Fruit fly (Drosophila melanogaster) whole organism: ENCODE data around the gene PIP4K.

Source experiments
- CG8478 ChIP-seq: fragments of >200 bp; optimal IDR thresholded peaks from 2 replicates; lab custom pipeline; 2018; ENCODE audit warnings: inconsistent platforms
- Dll ChIP-seq: fragments of >200 bp; optimal IDR thresholded peaks from 2 replicates; lab custom pipeline; 2017
- EcR ChIP-seq, 2 experiments: fragments of >200 bp; optimal IDR thresholded peaks; 2 replicates each; lab custom pipeline; 2017; ENCODE audit warnings: missing biosample characterization in 2 of 2, missing genetic modification characterization in 2 of 2, missing genetic modification reagents in 2 of 2
- pan ChIP-seq: fragments of >200 bp; optimal IDR thresholded peaks from 2 replicates; lab custom pipeline; 2017
- psq ChIP-seq: fragments of >200 bp; optimal IDR thresholded peaks from 2 replicates; lab custom pipeline; 2017
- usp ChIP-seq: fragments of >200 bp; optimal IDR thresholded peaks from 2 replicates; lab custom pipeline; 2017; ENCODE audit warnings: missing biosample characterization, missing genetic modification characterization, mixed read lengths

PIP4K gene

DNA sequence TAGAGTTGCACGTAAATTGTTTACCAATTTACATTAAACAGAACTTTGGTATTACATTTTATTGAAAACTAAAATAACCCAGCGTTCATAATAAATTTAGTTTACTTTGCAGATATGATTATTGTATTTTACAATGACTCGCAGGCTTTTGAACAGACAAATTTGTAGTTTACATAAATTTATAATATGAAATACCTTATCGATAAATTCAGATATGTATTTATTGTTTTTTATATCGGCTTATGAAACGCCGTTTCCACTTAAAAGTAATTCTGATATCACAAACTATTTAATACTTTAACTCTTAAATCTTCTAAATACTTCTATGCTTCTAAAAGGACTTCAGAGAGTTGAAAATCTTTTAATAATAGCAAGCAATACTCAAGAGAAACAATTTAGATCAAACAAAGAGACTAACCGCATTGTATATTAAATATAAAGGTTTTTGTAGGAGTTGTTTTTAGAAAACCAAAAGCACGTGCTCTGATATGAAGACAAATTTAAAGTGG, at the start of gene PIP4K:
PIP4K (minus strand) TSS at position 196 of the 509 bp plus-strand sequence.
- no peak for TF ChIP-seq usp
- no peak for TF ChIP-seq CG8478 (lab: Kevin White, UChicago)
- TF ChIP-seq Dll: no peak
- TF ChIP-seq pan (lab: Kevin White, UChicago): no peak
- TF ChIP-seq EcR (GFP tag; optimal IDR thresholded peaks at IDR 0.05; lab: Kevin White, UChicago): no peak
- TF ChIP-seq psq: no peak

DNA sequence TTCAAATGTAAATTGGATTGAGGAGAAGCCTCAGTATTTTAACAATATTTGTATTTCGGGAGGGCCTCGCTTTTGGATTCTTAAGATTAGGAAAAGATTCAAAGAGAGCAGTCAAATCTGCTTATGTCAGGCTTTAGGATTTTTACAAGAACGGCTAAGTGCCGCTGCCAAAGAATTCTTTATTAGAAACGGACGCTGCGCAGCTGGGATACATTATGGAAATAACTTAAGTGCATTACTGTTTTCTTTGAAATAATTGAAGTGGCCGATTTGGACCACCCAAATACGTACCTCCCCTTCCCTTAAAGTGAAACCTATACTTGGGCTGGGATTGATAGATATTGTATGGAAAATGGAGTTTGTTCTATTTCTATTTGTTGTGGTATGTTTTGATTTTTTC, 41.6 kb upstream of the PIP4K start:
- TF ChIP-seq Dll: no peak
- no peak for TF ChIP-seq EcR (GFP tag; optimal IDR thresholded peaks at IDR 0.05; lab: Kevin White, UChicago)
- TF ChIP-seq CG8478 (lab: Kevin White, UChicago): no peak
- TF ChIP-seq usp: no peak
- no peak for TF ChIP-seq pan (lab: Kevin White, UChicago)
- TF ChIP-seq psq: no peak

DNA sequence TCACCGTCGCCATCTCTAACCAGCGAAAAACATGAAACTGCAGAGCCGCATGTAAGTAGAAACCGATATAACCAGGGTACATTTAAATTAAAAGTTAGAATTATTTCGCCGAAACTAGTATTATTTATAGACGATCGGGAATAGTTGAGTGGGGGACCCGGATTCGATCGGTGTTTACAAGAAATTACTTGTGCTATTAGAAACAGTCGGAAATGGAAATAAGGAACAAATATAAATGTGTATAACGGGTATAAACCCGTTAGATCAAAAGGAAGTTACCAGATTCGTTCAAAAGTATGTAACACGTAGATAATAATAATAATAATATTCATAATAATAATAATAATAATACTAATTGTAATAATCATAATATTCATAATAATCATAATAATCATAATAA, 38.1 kb upstream of the PIP4K start:
- TF ChIP-seq psq (no peak), EcR (GFP tag; optimal IDR thresholded peaks at IDR 0.05; lab: Kevin White, UChicago) (no peak), CG8478 (lab: Kevin White, UChicago) (no peak), usp (no peak), pan (lab: Kevin White, UChicago) (no peak), Dll (no peak)

DNA sequence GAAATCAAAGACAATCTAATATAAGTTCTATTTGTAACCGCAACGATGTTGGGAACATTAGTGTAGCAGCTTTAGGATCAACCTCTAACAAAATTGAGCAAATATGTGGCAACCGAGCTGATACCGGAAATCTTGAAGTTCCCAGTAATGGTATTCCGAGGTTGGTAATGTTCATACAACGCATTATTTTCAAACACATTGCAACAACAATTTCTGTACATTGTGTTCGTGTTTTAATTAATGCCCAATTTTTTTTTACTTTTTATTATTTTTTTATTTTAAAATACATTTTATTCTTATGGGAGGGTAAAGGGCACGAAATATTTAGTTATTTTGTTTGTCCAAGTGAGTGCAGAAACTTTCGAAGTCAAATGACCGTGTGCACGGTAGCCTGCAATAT, 36.7 kb upstream of the PIP4K start:
- TF ChIP-seq usp (no peak), EcR (GFP tag; optimal IDR thresholded peaks at IDR 0.05; lab: Kevin White, UChicago) (no peak), Dll (no peak), psq (no peak), CG8478 (lab: Kevin White, UChicago) (no peak), pan (lab: Kevin White, UChicago) (no peak)

DNA sequence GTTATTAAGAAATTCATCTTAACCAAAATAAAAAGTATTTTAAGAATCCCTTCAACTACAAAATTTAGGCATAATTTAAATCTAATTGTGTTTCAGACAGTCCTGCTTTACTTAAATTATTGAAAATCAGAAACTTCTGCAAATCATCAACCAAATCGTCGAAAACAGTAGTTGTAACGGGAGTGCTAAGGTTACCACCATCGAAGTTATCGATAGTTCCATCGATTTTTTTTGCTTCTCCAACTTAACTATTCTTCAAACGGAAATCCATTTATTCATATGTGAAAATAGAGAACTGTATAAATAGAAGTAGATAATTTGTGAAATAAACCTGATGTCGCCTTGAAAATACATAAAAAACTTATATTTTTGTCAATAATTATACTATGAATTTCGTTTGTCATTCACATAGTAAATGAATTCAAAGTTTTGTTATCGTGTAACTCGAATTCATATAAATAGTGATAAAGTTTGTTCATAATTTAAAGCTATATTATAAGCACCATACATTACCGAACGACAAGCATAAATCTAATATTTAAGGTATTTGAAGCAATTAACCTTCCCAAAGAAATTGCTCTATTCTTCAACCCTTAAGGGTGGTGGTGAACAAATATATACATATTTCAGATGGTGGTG, 35.1 kb upstream of the PIP4K start:
- no peak for TF ChIP-seq psq
- no peak for TF ChIP-seq CG8478 (lab: Kevin White, UChicago)
- no peak for TF ChIP-seq EcR (GFP tag; optimal IDR thresholded peaks at IDR 0.05; lab: Kevin White, UChicago)
- no peak for TF ChIP-seq usp
- no peak for TF ChIP-seq pan (lab: Kevin White, UChicago)
- no peak for TF ChIP-seq Dll

DNA sequence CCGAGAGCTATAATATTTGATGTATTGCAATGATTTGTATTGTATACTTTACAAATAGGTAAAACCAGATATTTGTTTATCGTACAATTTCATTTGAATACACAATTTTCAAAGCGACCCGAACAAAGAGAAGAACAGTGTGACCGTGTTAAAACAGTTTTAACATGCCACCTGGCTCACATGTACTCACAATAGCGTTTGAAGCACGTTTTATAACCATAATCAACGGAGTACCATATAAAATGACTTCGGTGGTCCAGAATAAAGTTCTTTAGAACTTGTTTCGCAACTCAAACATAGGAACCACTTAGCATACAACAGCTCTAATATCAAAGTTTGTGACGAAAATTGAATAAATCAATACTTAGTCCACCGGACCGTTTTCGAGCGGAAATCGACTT, 33.9 kb upstream of the PIP4K start, which contains the start of the genes Dyrk3 and Cadps:
Dyrk3 (minus strand) TSS at position 150 of the 401 bp plus-strand sequence.
Cadps (plus strand) TSS at position 274 of the 401 bp plus-strand sequence.
- no peak for TF ChIP-seq pan (lab: Kevin White, UChicago)
- no peak for TF ChIP-seq usp
- no peak for TF ChIP-seq psq
- no peak for TF ChIP-seq EcR (GFP tag; optimal IDR thresholded peaks at IDR 0.05; lab: Kevin White, UChicago)
- TF ChIP-seq CG8478 (lab: Kevin White, UChicago): no peak
- no peak for TF ChIP-seq Dll

DNA sequence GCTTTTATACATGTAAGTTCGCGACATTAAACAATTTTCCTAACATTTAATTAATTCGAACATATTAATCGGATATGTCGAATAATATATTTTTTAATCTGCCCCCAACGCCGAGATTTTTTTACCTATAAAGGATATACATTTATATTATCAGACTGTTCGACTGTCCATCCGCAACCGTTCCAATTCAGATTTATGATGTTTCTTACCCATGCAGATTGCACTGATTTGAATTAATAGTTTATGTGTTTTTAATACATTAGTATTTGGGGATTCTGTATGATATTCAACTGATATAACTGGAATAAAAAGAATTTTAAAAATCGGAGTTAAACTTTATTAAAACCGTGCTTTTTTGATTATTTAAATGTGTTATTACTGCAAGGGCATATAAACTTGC, 28.5 kb upstream of the PIP4K start:
- TF ChIP-seq Dll: no peak
- TF ChIP-seq pan (lab: Kevin White, UChicago): no peak
- TF ChIP-seq EcR (GFP tag; optimal IDR thresholded peaks at IDR 0.05; lab: Kevin White, UChicago): no peak
- no peak for TF ChIP-seq CG8478 (lab: Kevin White, UChicago)
- TF ChIP-seq psq: no peak
- no peak for TF ChIP-seq usp

DNA sequence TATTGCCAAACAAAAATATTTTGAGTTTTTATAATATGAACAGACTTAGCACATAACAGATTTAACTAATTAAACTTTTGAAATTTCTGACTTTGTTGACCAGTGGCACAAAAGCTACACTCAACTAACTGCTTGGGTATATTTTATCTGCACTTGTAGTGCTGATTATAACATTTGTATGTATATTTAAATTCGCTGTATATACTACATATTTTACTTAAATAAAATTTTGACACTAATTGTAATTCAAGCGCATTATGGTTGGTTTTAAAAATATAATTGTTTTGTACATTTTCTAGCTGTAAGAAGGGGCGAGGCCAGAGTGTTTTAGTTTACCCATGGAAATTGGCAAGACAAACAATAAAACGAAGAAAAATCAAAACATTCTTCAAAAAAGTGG, 27.6 kb upstream of the PIP4K start:
- TF ChIP-seq usp: no peak
- TF ChIP-seq pan (lab: Kevin White, UChicago): no peak
- TF ChIP-seq Dll: no peak
- TF ChIP-seq CG8478 (lab: Kevin White, UChicago): no peak
- TF ChIP-seq psq: no peak
- TF ChIP-seq EcR (GFP tag; optimal IDR thresholded peaks at IDR 0.05; lab: Kevin White, UChicago): no peak

DNA sequence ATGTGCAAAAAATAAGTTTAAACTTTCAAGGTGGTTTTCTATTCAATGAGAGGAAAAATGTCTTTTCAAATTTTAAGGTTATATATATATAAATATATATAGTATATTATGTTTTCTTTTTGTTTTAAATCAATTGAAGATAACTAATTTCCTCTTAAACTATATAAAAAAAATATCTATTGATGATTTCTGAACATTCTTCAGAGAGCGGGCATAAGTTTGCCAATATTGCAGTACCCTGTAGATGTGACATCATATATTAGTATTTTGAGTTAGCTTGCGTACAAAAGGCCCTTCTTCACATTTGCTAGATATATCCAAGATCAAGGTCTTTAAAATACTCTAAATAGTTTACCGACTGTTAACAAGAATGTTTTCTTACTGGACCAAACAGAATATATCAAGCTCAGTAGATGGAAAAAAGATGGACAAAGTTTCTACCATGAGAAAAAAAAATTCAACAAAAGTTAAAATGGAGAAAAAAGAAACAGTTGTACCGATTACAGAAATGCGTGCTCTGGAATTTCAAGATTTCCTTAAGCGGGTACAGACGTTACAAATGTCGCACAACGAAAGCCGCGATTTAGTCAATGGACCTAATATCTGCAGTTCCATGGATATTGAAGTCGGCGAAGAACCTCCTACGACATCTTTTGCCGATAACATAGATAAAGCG, 22.2 kb upstream of the PIP4K start:
- TF ChIP-seq Dll: no peak
- no peak for TF ChIP-seq usp
- no peak for TF ChIP-seq EcR (GFP tag; optimal IDR thresholded peaks at IDR 0.05; lab: Kevin White, UChicago)
- no peak for TF ChIP-seq psq
- TF ChIP-seq pan (lab: Kevin White, UChicago): no peak
- no peak for TF ChIP-seq CG8478 (lab: Kevin White, UChicago)

DNA sequence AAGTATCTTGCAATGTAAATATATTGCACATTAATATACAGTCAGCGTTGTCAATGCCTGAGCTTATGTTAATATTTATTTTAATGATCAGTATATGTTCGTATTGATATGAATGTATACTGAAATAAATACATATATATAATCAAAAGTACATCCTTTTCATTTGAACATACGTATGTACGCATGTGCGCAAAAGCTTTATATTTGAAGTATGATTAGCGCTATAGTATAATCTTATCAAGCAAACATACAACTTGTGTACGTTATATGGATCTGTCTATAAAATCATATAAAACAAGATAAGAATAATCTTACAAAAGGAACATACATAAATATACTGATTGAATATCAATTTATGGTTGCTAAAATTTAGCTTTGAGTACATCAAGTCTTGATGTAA, 2.5 kb upstream of the PIP4K start:
- TF ChIP-seq EcR (GFP tag; optimal IDR thresholded peaks at IDR 0.05; lab: Kevin White, UChicago): no peak
- TF ChIP-seq Dll: no peak
- no peak for TF ChIP-seq pan (lab: Kevin White, UChicago)
- TF ChIP-seq usp: no peak
- TF ChIP-seq CG8478 (lab: Kevin White, UChicago): no peak
- no peak for TF ChIP-seq psq

DNA sequence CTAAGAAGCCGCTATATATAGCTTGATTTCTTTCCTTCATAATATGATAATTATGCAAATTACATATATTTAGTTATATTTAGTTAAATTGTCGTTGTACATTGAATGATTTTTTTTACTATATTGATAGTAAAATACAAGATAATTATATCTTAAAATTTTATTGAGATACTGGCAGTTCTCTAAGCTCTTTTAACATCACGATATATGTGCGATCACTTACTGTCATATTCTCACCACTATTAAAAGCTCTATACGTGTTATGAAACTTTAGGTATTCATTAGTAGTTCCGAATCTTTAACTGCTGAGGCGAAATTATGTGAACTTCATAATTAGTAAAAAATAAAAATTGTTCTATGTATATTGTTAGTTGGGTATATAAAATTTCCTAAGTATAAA, 2.0 kb upstream of the PIP4K start, which contains the start of gene Mitf:
Mitf (plus strand) TSS at position 254 of the 400 bp plus-strand sequence.
- TF ChIP-seq EcR (GFP tag; optimal IDR thresholded peaks at IDR 0.05; lab: Kevin White, UChicago) (no peak), Dll (no peak)

DNA sequence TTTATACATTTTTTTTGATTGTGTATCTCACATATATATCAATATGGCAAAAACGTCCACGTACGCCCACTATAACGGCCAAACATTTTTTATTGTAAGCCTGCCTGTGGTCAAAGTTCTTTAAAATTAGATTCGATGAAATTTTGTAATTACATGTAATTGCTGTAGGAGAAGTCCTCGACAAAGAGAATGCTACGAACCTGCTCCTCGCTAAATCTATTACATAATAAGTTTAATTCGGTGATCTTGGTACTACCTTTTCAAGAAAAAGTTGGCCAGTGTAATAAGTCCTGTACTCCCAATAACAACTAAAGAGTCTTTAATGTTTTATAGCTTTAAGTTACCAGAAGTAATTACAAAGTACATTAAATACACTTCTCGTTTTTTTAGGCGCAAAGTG, 5.0 kb downstream of the PIP4K start:
- TF ChIP-seq CG8478 (lab: Kevin White, UChicago) (no peak), pan (lab: Kevin White, UChicago) (no peak), Dll (no peak), EcR (GFP tag; optimal IDR thresholded peaks at IDR 0.05; lab: Kevin White, UChicago) (no peak), psq (no peak), usp (no peak)

DNA sequence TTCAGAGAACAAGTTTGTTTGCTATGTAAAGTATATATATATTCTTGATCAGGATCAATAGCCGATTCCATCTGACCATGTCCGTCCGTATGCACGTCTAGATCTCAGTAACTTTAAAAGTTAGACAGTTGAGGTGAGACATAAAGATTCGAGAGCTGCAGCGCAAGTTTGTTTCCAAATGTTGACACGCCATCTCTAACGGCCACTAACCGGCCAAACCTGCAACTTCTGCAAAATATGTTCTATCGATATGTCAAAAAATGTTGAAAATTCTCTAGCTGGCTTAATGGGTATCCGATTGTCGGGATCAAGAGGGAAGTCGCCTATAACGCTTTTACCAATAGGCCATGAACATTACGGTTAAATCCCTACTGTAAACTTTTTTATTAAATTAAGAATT, 9.8 kb downstream of the PIP4K start:
- TF ChIP-seq psq: no peak
- no peak for TF ChIP-seq pan (lab: Kevin White, UChicago)
- no peak for TF ChIP-seq CG8478 (lab: Kevin White, UChicago)
- no peak for TF ChIP-seq EcR (GFP tag; optimal IDR thresholded peaks at IDR 0.05; lab: Kevin White, UChicago)
- no peak for TF ChIP-seq usp
